Worm (Caenorhabditis elegans) whole organism, mixed stage, embryonic: ENCODE data around the gene sams-1.
A peak's percentile ranks its signal among the peaks of the same experiment; 100 is the strongest.

ENCODE experiments used
- M03D4.4 ChIP-seq: sonication (generic microtip); optimal IDR thresholded peaks from 2 replicates; lab custom pipeline; 2017; ENCODE audit warnings: mild to moderate bottlenecking, missing genetic modification characterization, missing compliant biosample characterization
- bed-3 ChIP-seq: fragments of 200-800 bp; sonication (Bioruptor generic); optimal IDR thresholded peaks from 3 replicates; lab custom pipeline; 2018; ENCODE audit warnings: mild to moderate bottlenecking, missing genetic modification characterization, moderate library complexity, missing compliant biosample characterization
- blmp-1 ChIP-seq: fragments of 150-350 bp; optimal IDR thresholded peaks from 2 replicates; lab custom pipeline; 2014; ENCODE audit warnings: missing biosample characterization, missing genetic modification characterization
- ceh-43 ChIP-seq: fragments of 200-800 bp; sonication (Bioruptor generic); optimal IDR thresholded peaks from 2 replicates; lab custom pipeline; 2018; ENCODE audit warnings: mild to moderate bottlenecking, missing genetic modification characterization, moderate library complexity, missing compliant biosample characterization
- ces-1 ChIP-seq: fragments of 150-350 bp; optimal IDR thresholded peaks from 2 replicates; lab custom pipeline; 2014; ENCODE audit warnings: missing biosample characterization, missing genetic modification reagents, missing genetic modification characterization
- cnd-1 ChIP-seq: fragments of 200-800 bp; sonication (Bioruptor generic); optimal IDR thresholded peaks from 2 replicates; lab custom pipeline; 2018; ENCODE audit warnings: mild to moderate bottlenecking, missing genetic modification characterization, missing compliant biosample characterization
- drap-1 ChIP-seq: fragments of 200-800 bp; sonication (Bioruptor generic); optimal IDR thresholded peaks from 3 replicates; lab custom pipeline; 2018; ENCODE audit warnings: mild to moderate bottlenecking, missing genetic modification characterization, missing compliant biosample characterization
- elt-1 ChIP-seq: sonication (generic microtip); optimal IDR thresholded peaks from 2 replicates; lab custom pipeline; 2017; ENCODE audit warnings: missing genetic modification characterization, mild to moderate bottlenecking, missing compliant biosample characterization, antibody characterized with exemption, moderate library complexity, borderline replicate concordance; ENCODE audit not compliant: insufficient read depth
- elt-3 ChIP-seq: fragments of 150-350 bp; optimal IDR thresholded peaks from 2 replicates; lab custom pipeline; 2014; ENCODE audit warnings: missing biosample characterization, missing genetic modification characterization
- ham-2 ChIP-seq: fragments of 200-800 bp; sonication (Bioruptor generic); optimal IDR thresholded peaks from 2 replicates; lab custom pipeline; 2018; ENCODE audit warnings: mild to moderate bottlenecking, missing genetic modification characterization, missing compliant biosample characterization
- hlh-1 ChIP-seq: fragments of 150-350 bp; optimal IDR thresholded peaks from 2 replicates; lab custom pipeline; 2014; ENCODE audit warnings: missing biosample characterization, missing genetic modification reagents, missing genetic modification characterization
- lin-13 ChIP-seq: fragments of 150-350 bp; optimal IDR thresholded peaks from 2 replicates; lab custom pipeline; 2014; ENCODE audit warnings: missing biosample characterization, missing genetic modification characterization
- lin-32 ChIP-seq: fragments of 200-800 bp; sonication (Bioruptor generic); optimal IDR thresholded peaks from 2 replicates; lab custom pipeline; 2018; ENCODE audit warnings: mild to moderate bottlenecking, missing genetic modification characterization, missing compliant biosample characterization
- lsy-2 ChIP-seq: fragments of 150-350 bp; optimal IDR thresholded peaks from 2 replicates; lab custom pipeline; 2014; ENCODE audit warnings: missing biosample characterization, missing genetic modification characterization
- mab-5 ChIP-seq: fragments of 150-350 bp; optimal IDR thresholded peaks from 2 replicates; lab custom pipeline; 2014; ENCODE audit warnings: missing biosample characterization, missing genetic modification characterization
- mls-2 ChIP-seq: sonication (generic microtip); optimal IDR thresholded peaks from 2 replicates; lab custom pipeline; 2016; ENCODE audit warnings: mild to moderate bottlenecking, missing genetic modification characterization, moderate library complexity, missing compliant biosample characterization
- nhr-12 ChIP-seq: fragments of 150-350 bp; optimal IDR thresholded peaks from 2 replicates; lab custom pipeline; 2014; ENCODE audit warnings: missing biosample characterization, missing genetic modification characterization
- nhr-2 ChIP-seq: fragments of 150-350 bp; optimal IDR thresholded peaks from 2 replicates; lab custom pipeline; 2014; ENCODE audit warnings: missing biosample characterization, missing genetic modification characterization
- nhr-237 ChIP-seq: fragments of 150-350 bp; optimal IDR thresholded peaks from 2 replicates; lab custom pipeline; 2014; ENCODE audit warnings: missing biosample characterization, missing genetic modification characterization
- nhr-28 ChIP-seq: fragments of 150-350 bp; optimal IDR thresholded peaks from 2 replicates; lab custom pipeline; 2014; ENCODE audit warnings: missing biosample characterization, missing genetic modification characterization
- nhr-76 ChIP-seq: sonication (generic microtip); optimal IDR thresholded peaks from 2 replicates; lab custom pipeline; 2017; ENCODE audit warnings: missing biosample characterization, missing genetic modification characterization
- pha-4 ChIP-seq: fragments of 150-350 bp; optimal IDR thresholded peaks from 2 replicates; lab custom pipeline; 2018; ENCODE audit warnings: missing biosample characterization, missing genetic modification reagents, missing genetic modification characterization
- sem-2 ChIP-seq: fragments of 200-800 bp; sonication (Bioruptor generic); optimal IDR thresholded peaks from 2 replicates; lab custom pipeline; 2018; ENCODE audit warnings: mild to moderate bottlenecking, missing genetic modification characterization, missing compliant biosample characterization
- snpc-4 ChIP-seq: fragments of 150-350 bp; optimal IDR thresholded peaks from 2 replicates; lab custom pipeline; 2014; ENCODE audit warnings: missing biosample characterization, missing genetic modification characterization
- sptf-1 ChIP-seq: sonication (generic microtip); optimal IDR thresholded peaks from 2 replicates; lab custom pipeline; 2017; ENCODE audit warnings: mild to moderate bottlenecking, missing genetic modification characterization, moderate library complexity, missing compliant biosample characterization
- tbx-8 ChIP-seq: fragments of 200-800 bp; sonication (Bioruptor generic); optimal IDR thresholded peaks from 2 replicates; lab custom pipeline; 2018; ENCODE audit warnings: mild to moderate bottlenecking, missing genetic modification characterization, moderate library complexity, missing compliant biosample characterization
- unc-39 ChIP-seq: fragments of 150-350 bp; optimal IDR thresholded peaks from 2 replicates; lab custom pipeline; 2014; ENCODE audit warnings: missing biosample characterization, missing genetic modification characterization
- unc-62 ChIP-seq: fragments of 150-350 bp; optimal IDR thresholded peaks from 2 replicates; lab custom pipeline; 2014; ENCODE audit warnings: missing biosample characterization, missing genetic modification reagents, missing genetic modification characterization
- zip-8 ChIP-seq: fragments of 150-350 bp; optimal IDR thresholded peaks from 2 replicates; lab custom pipeline; 2014; ENCODE audit warnings: missing biosample characterization, missing genetic modification characterization
- ztf-11 ChIP-seq: fragments of 150-350 bp; optimal IDR thresholded peaks from 2 replicates; lab custom pipeline; 2014; ENCODE audit warnings: missing biosample characterization, missing genetic modification characterization

sams-1 gene

DNA sequence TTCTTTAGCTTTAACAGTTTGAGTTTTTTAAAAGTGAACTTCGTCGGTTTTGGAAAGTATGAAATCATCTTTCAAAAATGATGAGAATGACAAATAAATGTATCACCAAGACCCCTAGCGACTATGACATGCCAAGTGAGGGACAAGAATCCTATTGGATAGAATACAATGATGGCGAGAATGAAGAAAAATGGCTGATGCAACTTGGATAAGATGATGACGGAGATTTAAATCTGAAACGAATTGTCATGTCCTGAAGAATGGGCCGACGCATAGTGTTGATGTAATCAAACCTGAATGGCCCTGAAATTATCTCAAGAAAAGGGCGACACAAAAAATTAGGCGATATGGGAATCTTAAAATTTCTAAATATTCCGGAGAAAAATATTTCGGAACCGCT lies 2.1 kb upstream of the sams-1 start:
- TF ChIP-seq bed-3 (GFP tag; lab: Kevin White, UChicago): no peak
- TF ChIP-seq elt-1 (tag; lab: Kevin White, UChicago): peak; percentile 91
- no peak for TF ChIP-seq nhr-2 (tag; lab: Kevin White, UChicago)
- peak; percentile 21 for TF ChIP-seq unc-62 (GFP tag; lab: Kevin White, UChicago)
- no peak for TF ChIP-seq lin-32 (GFP tag; lab: Kevin White, UChicago)

DNA sequence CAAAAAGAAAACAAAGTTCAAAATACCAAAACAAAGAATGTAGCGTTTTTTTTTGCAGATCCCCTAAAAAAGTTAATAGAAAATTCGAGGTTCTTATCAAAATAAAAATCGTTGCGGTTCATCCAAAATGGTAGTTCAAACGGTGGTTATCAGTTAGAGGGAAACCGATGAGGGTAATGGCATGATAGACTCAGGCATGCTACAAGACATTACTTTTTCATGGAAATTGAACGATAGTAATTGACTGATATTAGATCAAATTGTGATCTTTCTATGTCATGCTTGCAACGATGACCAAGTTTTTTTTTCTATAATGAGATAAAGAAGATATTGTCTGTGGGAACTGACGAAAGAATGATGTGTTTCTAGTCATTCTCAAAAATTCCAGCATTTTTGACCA lies 1.2 kb upstream of the sams-1 start:
- TF ChIP-seq tbx-8 (GFP tag; lab: Kevin White, UChicago): no peak
- TF ChIP-seq snpc-4: no peak
- no peak for TF ChIP-seq lin-32 (GFP tag; lab: Kevin White, UChicago)
- no peak for TF ChIP-seq nhr-237 (tag; lab: Kevin White, UChicago)
- no peak for TF ChIP-seq sptf-1 (tag; lab: Kevin White, UChicago)
- no peak for TF ChIP-seq elt-3 (tag; lab: Kevin White, UChicago)
- TF ChIP-seq M03D4.4 (tag; lab: Kevin White, UChicago): no peak
- no peak for TF ChIP-seq hlh-1 (tag; lab: Kevin White, UChicago)
- no peak for TF ChIP-seq mls-2
- no peak for TF ChIP-seq elt-1 (tag; lab: Kevin White, UChicago)
- TF ChIP-seq drap-1 (GFP tag; lab: Kevin White, UChicago): no peak
- TF ChIP-seq ztf-11 (tag; lab: Kevin White, UChicago): no peak
- TF ChIP-seq ceh-43 (GFP tag; lab: Kevin White, UChicago): no peak
- TF ChIP-seq ham-2 (GFP tag; lab: Kevin White, UChicago): no peak
- no peak for TF ChIP-seq bed-3 (GFP tag; lab: Kevin White, UChicago)
- TF ChIP-seq, all 35 proteins: peak for 0

- no peak for TF ChIP-seq cnd-1 (tag; lab: Kevin White, UChicago)
- TF ChIP-seq blmp-1 (tag; lab: Kevin White, UChicago): no peak
- no peak for TF ChIP-seq mab-5 (tag; lab: Kevin White, UChicago)
- no peak for TF ChIP-seq hlh-1 (tag; lab: Kevin White, UChicago)
- TF ChIP-seq ham-2 (GFP tag; lab: Kevin White, UChicago): no peak
- TF ChIP-seq nhr-12 (tag; lab: Kevin White, UChicago): no peak
- no peak for TF ChIP-seq pha-4 (tag; lab: Kevin White, UChicago)
- no peak for TF ChIP-seq ces-1 (GFP tag; lab: Kevin White, UChicago)
- no peak for TF ChIP-seq sem-2 (GFP tag; lab: Kevin White, UChicago)
- TF ChIP-seq nhr-76: no peak
- no peak for TF ChIP-seq unc-62 (GFP tag; lab: Kevin White, UChicago)
- no peak for TF ChIP-seq unc-39 (tag; lab: Kevin White, UChicago)
- TF ChIP-seq elt-1 (tag; lab: Kevin White, UChicago): no peak
- no peak for TF ChIP-seq lsy-2
- TF ChIP-seq, all 35 proteins: peak for 0
Observed at ce11 chrX:11965163-11965562, 599 bp upstream of the sams-1 start.

ce11 chrX:11967034-11967433 lies 1.3 kb downstream of the sams-1 start:
- TF ChIP-seq zip-8 (no peak), sptf-1 (tag; lab: Kevin White, UChicago) (no peak)

DNA sequence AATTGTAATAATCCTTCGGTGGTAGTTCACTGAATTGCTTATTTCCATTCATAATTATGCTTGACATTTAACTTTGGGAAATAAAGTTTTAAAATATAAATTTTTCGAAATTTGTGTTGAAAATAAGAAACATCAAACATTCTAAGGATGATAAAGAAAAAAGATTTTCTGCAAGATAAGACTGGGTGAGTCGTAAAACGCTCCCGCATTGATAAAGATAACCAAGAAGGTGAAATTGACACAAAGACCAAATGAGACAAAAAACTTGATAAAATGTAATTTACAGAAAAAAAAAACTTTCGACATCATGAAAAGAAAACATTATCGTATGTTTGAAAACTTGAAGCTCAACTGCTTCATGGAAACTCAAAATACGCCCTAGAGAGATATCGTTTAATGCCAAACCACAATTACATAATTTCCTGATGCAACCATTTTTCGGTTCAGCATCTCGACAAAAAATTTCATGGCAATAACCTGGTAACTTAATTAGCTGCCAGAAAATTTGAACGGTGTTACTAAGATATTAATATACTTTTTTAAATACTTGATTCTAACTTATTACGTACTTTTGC lies 2.3 kb downstream of the sams-1 start:
- TF ChIP-seq lin-13 (tag; lab: Kevin White, UChicago): no peak
- TF ChIP-seq unc-62 (GFP tag; lab: Kevin White, UChicago): no peak
- TF ChIP-seq nhr-12 (tag; lab: Kevin White, UChicago): no peak

ce11 chrX:11969085-11969484 lies 3.3 kb downstream of the sams-1 start:
- no peak for TF ChIP-seq nhr-237 (tag; lab: Kevin White, UChicago)
- TF ChIP-seq blmp-1 (tag; lab: Kevin White, UChicago): no peak
- no peak for TF ChIP-seq mls-2
- no peak for TF ChIP-seq M03D4.4 (tag; lab: Kevin White, UChicago)
- no peak for TF ChIP-seq unc-62 (GFP tag; lab: Kevin White, UChicago)
- no peak for TF ChIP-seq nhr-28 (tag; lab: Kevin White, UChicago)
